Worm (Caenorhabditis elegans): ENCODE results near the gene sdz-20.
A peak's percentile ranks its signal among the peaks of the same experiment; 100 is the strongest.
"Not testable (repeated sequence)": the region's sequence is repeated elsewhere in the genome, so short reads cannot be mapped to it uniquely, and the experiment has no call there.

Gene sdz-20

ce11 chrIII:13296289-13296874 lies 37.5 kb upstream of the sdz-20 start, which contains the start of gene npp-18 (continued):
- TF ChIP-seq Y79H2A.3 (GFP tag; conservative IDR thresholded peaks at IDR 0.05) (peak; percentile 71; the same call in 1 of the 2 replicates), snpc-4 (tag; optimal IDR thresholded peaks at IDR 0.05) (peak in 1 of 4 experiments; percentile 8), rcor-1 (GFP tag; IDR thresholded peaks at IDR 0.05) (peak; percentile 48), dpl-1 (GFP tag; optimal IDR thresholded peaks at IDR 0.05) (peak; percentile 15), let-607 (tag; optimal IDR thresholded peaks at IDR 0.05) (peak in 1 of 2 experiments; percentile 10), ceh-40 (GFP tag; IDR thresholded peaks at IDR 0.05) (0 out of 2 replicates have a peak, but pooled peaks have one; percentile 26), cebp-1 (GFP tag; IDR thresholded peaks at IDR 0.05) (peak; percentile 55; the same call in 1 of the 2 replicates), lin-40 (tag; optimal IDR thresholded peaks at IDR 0.05) (peak; percentile 49), C06A6.2 (GFP tag; conservative IDR thresholded peaks at IDR 0.05) (peak; percentile 99), hmg-1.2 (GFP tag; IDR thresholded peaks at IDR 0.05) (peak; percentile 66), ceh-91 (GFP tag; IDR thresholded peaks at IDR 0.05) (peak; percentile 54; the same call in 1 of the 2 replicates), dox-1 (GFP tag; IDR thresholded peaks at IDR 0.05) (peak; percentile 93), efl-1 (GFP tag; optimal IDR thresholded peaks at IDR 0.05) (peak; percentile 43), lin-35 (GFP tag; optimal IDR thresholded peaks at IDR 0.05) (peak in 1 of 3 experiments; percentile 81), hsf-1 (GFP tag; IDR thresholded peaks at IDR 0.05) (0 out of 2 replicates have a peak, but pooled peaks have one; percentile 5), madf-6 (GFP tag; IDR thresholded peaks at IDR 0.05) (peak; percentile 66), ceh-100 (GFP tag; IDR thresholded peaks at IDR 0.05) (peak; percentile 78), egl-18 (GFP tag; IDR thresholded peaks at IDR 0.05) (0 out of 2 replicates have a peak, but pooled peaks have one; percentile 30), pbrm-1 (GFP tag; IDR thresholded peaks at IDR 0.05) (peak; percentile 84), Y95B8A.8 (GFP tag; IDR thresholded peaks at IDR 0.05) (peak; percentile 82), D2030.7 (GFP tag; IDR thresholded peaks at IDR 0.05) (peak; percentile 44), let-526 (GFP tag; IDR thresholded peaks at IDR 0.05) (0 out of 2 replicates have a peak, but pooled peaks have one; percentile 31), F33H1.4 (GFP tag; IDR thresholded peaks at IDR 0.05) (peak; percentile 86), snpc-1.3 (tag; optimal IDR thresholded peaks at IDR 0.05; ENCODE audit: insufficient read depth) (peak; percentile 21), lin-54 (GFP tag; optimal IDR thresholded peaks at IDR 0.05) (peak; percentile 59)
- not testable (repeated sequence) for TF ChIP-seq snpc-4 (GFP tag; optimal IDR thresholded peaks at IDR 0.05); cebp-1 (tag; optimal IDR thresholded peaks at IDR 0.05)

DNA sequence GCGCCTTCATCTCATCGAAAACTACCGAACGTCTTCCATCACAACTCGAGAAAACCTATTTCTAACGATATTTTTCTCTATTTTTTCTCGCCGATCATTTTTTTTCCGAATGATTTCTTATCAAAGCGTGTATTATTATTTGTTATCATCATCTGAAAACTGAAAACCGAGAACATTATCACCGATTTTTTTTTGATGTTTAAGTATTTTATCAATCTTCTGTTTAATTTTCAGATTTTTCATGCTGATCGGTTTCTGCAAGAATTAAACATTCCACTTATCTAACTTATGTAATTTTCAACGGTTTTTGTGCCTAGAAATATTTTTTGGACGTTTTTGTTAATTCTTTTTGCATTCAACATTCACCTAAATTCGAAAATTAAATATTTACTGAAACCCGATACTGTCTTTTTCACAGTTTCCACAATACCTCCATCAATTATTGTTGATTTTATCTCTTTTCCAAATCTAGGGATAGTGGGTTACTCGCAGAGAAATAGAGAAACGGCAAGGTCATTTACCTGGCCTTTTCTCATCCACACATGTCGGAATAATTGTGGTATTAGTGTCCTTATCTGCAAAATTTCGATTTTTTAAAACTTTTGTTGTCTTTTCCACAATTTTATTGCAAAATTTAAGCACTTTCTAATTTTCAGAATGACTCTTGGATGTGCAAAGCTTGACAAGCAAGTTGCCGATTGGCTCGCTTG lies 35.0 kb upstream of the sdz-20 start, which contains the start of gene pgm-2:
Gene pgm-2 (plus strand): TSS at position 657 of the 710 bp plus-strand sequence.
- TF ChIP-seq ceh-58 (GFP tag; IDR thresholded peaks at IDR 0.05) (no peak), K11D2.4 (GFP tag; IDR thresholded peaks at IDR 0.05) (no peak), mes-4 (tag; optimal IDR thresholded peaks at IDR 0.05) (no peak), nfyb-1 (GFP tag; IDR thresholded peaks at IDR 0.05) (0 out of 2 replicates have a peak, but pooled peaks have one; percentile 6), ceh-100 (GFP tag; IDR thresholded peaks at IDR 0.05) (no peak), ztf-6 (GFP tag; IDR thresholded peaks at IDR 0.05) (no peak), nhr-80 (tag; optimal IDR thresholded peaks at IDR 0.05) (peak; percentile 45), F23B12.7 (tag; optimal IDR thresholded peaks at IDR 0.05; ENCODE audit: insufficient read depth) (no peak), mxl-1 (tag; optimal IDR thresholded peaks at IDR 0.05) (no peak), nfya-2 (GFP tag; IDR thresholded peaks at IDR 0.05) (0 out of 2 replicates have a peak, but pooled peaks have one; percentile 15), T26A5.8 (tag; optimal IDR thresholded peaks at IDR 0.05) (no peak), akir-1 (GFP tag; optimal IDR thresholded peaks at IDR 0.05) (no peak), madf-10 (tag; optimal IDR thresholded peaks at IDR 0.05) (no peak), egl-44 (GFP tag; IDR thresholded peaks at IDR 0.05) (no peak), C06A6.2 (GFP tag; conservative IDR thresholded peaks at IDR 0.05) (no peak), bed-2 (GFP tag; IDR thresholded peaks at IDR 0.05) (no peak), repo-1 (tag; optimal IDR thresholded peaks at IDR 0.05) (peak; percentile 58), ceh-40 (GFP tag; IDR thresholded peaks at IDR 0.05) (no peak), nhr-120 (GFP tag; IDR thresholded peaks at IDR 0.05) (no peak), F10E7.11 (tag; optimal IDR thresholded peaks at IDR 0.05) (no peak), lin-54 (GFP tag; optimal IDR thresholded peaks at IDR 0.05) (no peak), tbx-9 (tag; optimal IDR thresholded peaks at IDR 0.05; ENCODE audit: borderline replicate concordance) (no peak), attf-5 (GFP tag; optimal IDR thresholded peaks at IDR 0.05) (no peak)

All from whole organism, young adult.